Fruit fly (Drosophila melanogaster): ENCODE results near the gene CG6149.

CG6149 gene

DNA sequence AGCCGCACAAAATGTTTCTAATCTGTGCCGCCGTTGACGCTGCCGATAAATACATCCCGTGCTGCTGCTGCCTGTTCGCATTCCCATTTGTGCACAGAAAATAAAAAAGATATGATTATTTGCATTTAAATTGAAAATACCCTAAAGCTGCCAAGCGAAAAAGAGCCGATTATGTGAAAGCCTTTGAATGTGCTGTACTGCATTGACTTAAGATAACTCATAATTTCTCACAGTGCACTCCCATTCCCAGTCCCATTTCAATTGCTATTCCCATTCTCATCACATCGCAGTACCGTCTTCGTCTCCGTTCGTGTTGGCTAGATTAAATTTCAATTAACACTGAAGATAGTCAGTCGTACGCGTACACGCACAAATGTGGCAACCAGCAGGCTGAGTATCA lies 13.7 kb upstream of the CG6149 start (continued):
- TF ChIP-seq CG6163 (GFP tag; IDR thresholded peaks at IDR 0.05) (peak; percentile 95), Lpt (GFP tag; optimal IDR thresholded peaks at IDR 0.05) (peak; percentile 92), CG9139 (GFP tag; optimal IDR thresholded peaks at IDR 0.05) (no peak), CG8632 (GFP tag; optimal IDR thresholded peaks at IDR 0.05) (no peak), Hr4 (GFP tag; optimal IDR thresholded peaks at IDR 0.05) (peak; percentile 80), salr (GFP tag; optimal IDR thresholded peaks at IDR 0.05) (peak in 1 of 2 experiments; percentile 76), topi (GFP tag; optimal IDR thresholded peaks at IDR 0.05) (peak; percentile 25), CG3032 (tag; optimal IDR thresholded peaks at IDR 0.05) (peak; percentile 55), lz (GFP tag; optimal IDR thresholded peaks at IDR 0.05) (peak; percentile 2), net (GFP tag; optimal IDR thresholded peaks at IDR 0.05) (peak; percentile 48), cyc (GFP tag; optimal IDR thresholded peaks at IDR 0.05) (peak; percentile 14), fd85E (GFP tag; optimal IDR thresholded peaks at IDR 0.05) (no peak), Ets21C (GFP tag; optimal IDR thresholded peaks at IDR 0.05) (no peak), CG6854 (GFP tag; optimal IDR thresholded peaks at IDR 0.05) (no peak), CG11902 (GFP tag; optimal IDR thresholded peaks at IDR 0.05) (no peak), CG7368 (GFP tag; optimal IDR thresholded peaks at IDR 0.05) (peak; percentile 53), Ets96B (tag; optimal IDR thresholded peaks at IDR 0.05) (peak; percentile 43), CG11294 (GFP tag; IDR thresholded peaks at IDR 0.05) (peak; percentile 85)

DNA sequence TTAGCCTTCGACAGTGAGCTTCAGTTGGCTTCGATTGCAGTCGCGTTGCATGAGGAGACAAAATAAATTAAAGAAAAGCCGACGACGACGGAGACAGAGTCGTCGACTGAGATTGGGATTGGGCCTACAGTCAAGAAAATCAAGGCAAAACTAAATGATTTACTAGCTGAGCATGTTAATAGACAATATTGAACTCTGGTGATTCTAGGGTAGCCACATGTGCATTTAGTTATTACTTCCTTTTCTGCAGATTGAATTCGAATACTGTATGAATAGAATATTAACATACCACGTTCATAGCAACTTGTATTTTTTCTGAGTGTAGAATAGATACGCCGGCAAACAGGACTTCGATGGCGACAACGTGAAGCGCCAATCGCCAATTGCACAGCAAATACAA lies 13.1 kb upstream of the CG6149 start:
- TF ChIP-seq Sox14 (GFP tag; optimal IDR thresholded peaks at IDR 0.05) (peak; percentile 44), CG6792 (GFP tag; optimal IDR thresholded peaks at IDR 0.05) (peak; percentile 31), CG3032 (tag; optimal IDR thresholded peaks at IDR 0.05) (peak; percentile 55), CG11294 (GFP tag; IDR thresholded peaks at IDR 0.05) (peak; percentile 46), CG10631 (GFP tag; optimal IDR thresholded peaks at IDR 0.05) (peak; percentile 52), fd59A (GFP tag; optimal IDR thresholded peaks at IDR 0.05) (peak; percentile 43), Eip78C (GFP tag) (peak; percentile 92), CG6276 (GFP tag; optimal IDR thresholded peaks at IDR 0.05) (peak; percentile 80), CG11762 (GFP tag; optimal IDR thresholded peaks at IDR 0.05; ENCODE audit: insufficient read depth) (peak; percentile 17), Eip93F (GFP tag; optimal IDR thresholded peaks at IDR 0.05) (no peak), CG6808 (GFP tag; optimal IDR thresholded peaks at IDR 0.05) (peak; percentile 57), CG31627 (GFP tag; optimal IDR thresholded peaks at IDR 0.05) (no peak), dsx (GFP tag; optimal IDR thresholded peaks at IDR 0.05; ENCODE audit: poor library complexity, severe bottlenecking) (peak; percentile 28), CG7368 (GFP tag; optimal IDR thresholded peaks at IDR 0.05) (no peak), ss (GFP tag; optimal IDR thresholded peaks at IDR 0.05) (peak in 1 of 2 experiments; percentile 49), CG10669 (GFP tag; optimal IDR thresholded peaks at IDR 0.05) (peak; percentile 10), Lpt (GFP tag; optimal IDR thresholded peaks at IDR 0.05) (peak; percentile 63), CG32006 (GFP tag; optimal IDR thresholded peaks at IDR 0.05) (peak; percentile 85), achi (GFP tag; optimal IDR thresholded peaks at IDR 0.05) (peak; percentile 62), CG1621 (tag; optimal IDR thresholded peaks at IDR 0.05) (peak; percentile 58), CG8632 (GFP tag; optimal IDR thresholded peaks at IDR 0.05) (peak; percentile 8), CG6163 (GFP tag; IDR thresholded peaks at IDR 0.05) (peak; percentile 76), Sox15 (GFP tag; optimal IDR thresholded peaks at IDR 0.05) (no peak), OdsH (GFP tag; optimal IDR thresholded peaks at IDR 0.05) (peak; percentile 61), Hr4 (GFP tag; optimal IDR thresholded peaks at IDR 0.05) (peak; percentile 87), pdm3 (GFP tag; optimal IDR thresholded peaks at IDR 0.05) (peak; percentile 49), net (GFP tag; optimal IDR thresholded peaks at IDR 0.05) (peak; percentile 34), dac (GFP tag; optimal IDR thresholded peaks at IDR 0.05) (peak; percentile 85), Eip75B (GFP tag; optimal IDR thresholded peaks at IDR 0.05) (no peak), CG16779 (tag; optimal IDR thresholded peaks at IDR 0.05) (peak; percentile 29), Hr38 (GFP tag; optimal IDR thresholded peaks at IDR 0.05) (no peak), CG3919 (GFP tag; optimal IDR thresholded peaks at IDR 0.05) (peak; percentile 28), CG8119 (GFP tag; IDR thresholded peaks at IDR 0.05) (peak; percentile 87), eg (GFP tag; IDR thresholded peaks at IDR 0.05) (peak; percentile 85), spab (GFP tag; optimal IDR thresholded peaks at IDR 0.05) (peak; percentile 6), CG4318 (GFP tag; optimal IDR thresholded peaks at IDR 0.05) (peak; percentile 78), lz (GFP tag; optimal IDR thresholded peaks at IDR 0.05) (no peak), Ets21C (GFP tag; optimal IDR thresholded peaks at IDR 0.05) (no peak), Sox102F (GFP tag; optimal IDR thresholded peaks at IDR 0.05) (no peak), vri (GFP tag; optimal IDR thresholded peaks at IDR 0.05) (no peak), Gug (GFP tag; IDR thresholded peaks at IDR 0.05) (peak; percentile 74)

Measured in whole organism, prepupa.